Worm (Caenorhabditis elegans) whole organism, early embryonic: ENCODE measurements around the gene rps-22.

ENCODE experiments used
- B0310.2 ChIP-seq: sonication (generic microtip); optimal IDR thresholded peaks from 2 replicates; lab custom pipeline; 2016; ENCODE audit warnings: mild to moderate bottlenecking, missing genetic modification characterization, missing compliant biosample characterization
- F13C5.2 ChIP-seq: sonication (generic microtip); optimal IDR thresholded peaks from 2 replicates; lab custom pipeline; 2017; ENCODE audit warnings: mild to moderate bottlenecking, missing genetic modification characterization, inconsistent platforms, missing compliant biosample characterization
- aly-1 ChIP-seq: sonication (generic microtip); optimal IDR thresholded peaks from 2 replicates; lab custom pipeline; 2016; ENCODE audit warnings: missing genetic modification characterization, missing compliant biosample characterization
- ama-1 ChIP-seq: fragments of 150-350 bp; optimal IDR thresholded peaks from 2 replicates; lab custom pipeline; 2014
- ceh-13 ChIP-seq: fragments of 200-800 bp; sonication (Bioruptor generic); optimal IDR thresholded peaks from 2 replicates; lab custom pipeline; 2018; ENCODE audit warnings: mild to moderate bottlenecking, missing genetic modification characterization, missing compliant biosample characterization
- ceh-36 ChIP-seq: sonication (generic microtip); optimal IDR thresholded peaks from 2 replicates; lab custom pipeline; 2016; ENCODE audit warnings: missing genetic modification characterization, inconsistent platforms, missing compliant biosample characterization
- ets-7 ChIP-seq: sonication (generic microtip); optimal IDR thresholded peaks from 2 replicates; lab custom pipeline; 2016; ENCODE audit warnings: missing genotype, missing genetic modification characterization, missing compliant biosample characterization
- flt-1 ChIP-seq: fragments of 200-800 bp; sonication (Bioruptor generic); IDR thresholded peaks from 2 replicates; pipeline ENCODE4 v1.3.6; 2022; ENCODE audit warnings: missing genetic modification characterization, missing compliant biosample characterization
- hmbx-1 ChIP-seq: sonication (generic microtip); optimal IDR thresholded peaks from 2 replicates; lab custom pipeline; 2016; ENCODE audit warnings: mild to moderate bottlenecking, missing genetic modification characterization, missing compliant biosample characterization
- hmg-4 ChIP-seq: fragments of 200-800 bp; sonication (Bioruptor generic); optimal IDR thresholded peaks from 2 replicates; lab custom pipeline; 2018; ENCODE audit warnings: mild to moderate bottlenecking, missing genetic modification characterization, missing compliant biosample characterization
- hnd-1 ChIP-seq: sonication (generic microtip); optimal IDR thresholded peaks from 2 replicates; lab custom pipeline; 2016; ENCODE audit warnings: missing genetic modification characterization, missing compliant biosample characterization
- pes-1 ChIP-seq: fragments of 200-800 bp; sonication (Bioruptor generic); IDR thresholded peaks from 2 replicates; pipeline ENCODE4 v1.3.6; 2022; ENCODE audit warnings: missing genetic modification reagents, missing genetic modification characterization, missing compliant biosample characterization
- scrt-1 ChIP-seq: fragments of 200-800 bp; sonication (Bioruptor generic); IDR thresholded peaks from 2 replicates; pipeline ENCODE4 v1.3.6; 2022; ENCODE audit warnings: missing genetic modification characterization, missing compliant biosample characterization
- sea-1 ChIP-seq: fragments of 200-800 bp; sonication (Bioruptor generic); conservative IDR thresholded peaks from 2 replicates; pipeline ENCODE4 v1.3.6; 2022; ENCODE audit warnings: missing genetic modification characterization, missing compliant biosample characterization
- tbx-11 ChIP-seq: fragments of 200-800 bp; sonication (Bioruptor generic); IDR thresholded peaks from 2 replicates; pipeline ENCODE4 v1.3.6; 2022; ENCODE audit warnings: missing genetic modification characterization, missing compliant biosample characterization
- tbx-37 ChIP-seq: fragments of 200-800 bp; sonication (Bioruptor generic); conservative IDR thresholded peaks from 2 replicates; pipeline ENCODE4 v1.3.6; 2022; ENCODE audit warnings: missing genetic modification reagents, missing genetic modification characterization, missing compliant biosample characterization
- tra-4 ChIP-seq: sonication (generic microtip); optimal IDR thresholded peaks from 2 replicates; lab custom pipeline; 2017; ENCODE audit warnings: missing genetic modification characterization, missing compliant biosample characterization

The rps-22 gene

DNA sequence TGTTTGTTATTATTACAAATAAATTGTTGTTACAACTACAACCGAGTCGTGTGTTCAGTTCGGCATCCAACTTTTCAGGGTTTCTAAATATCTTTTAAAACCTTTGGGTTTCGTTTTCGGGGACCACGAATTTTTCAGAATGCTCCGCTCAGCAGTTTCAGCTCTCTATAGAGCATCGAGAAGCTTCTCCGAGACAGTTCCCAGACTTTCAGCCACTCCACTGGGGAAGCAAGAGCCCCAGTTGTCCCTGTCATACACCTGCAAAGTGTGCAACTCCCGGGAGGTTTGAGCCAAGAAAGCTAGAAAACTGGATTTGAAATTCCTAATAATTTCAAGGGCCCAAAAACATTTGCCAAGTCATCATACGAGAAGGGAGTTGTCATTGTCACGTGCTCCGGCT, 1.1 kb downstream of the rps-22 start, which contains the start of gene F53A3.7:
F53A3.7 (plus strand) TSS at position 139 of the 400 bp plus-strand sequence.
- TF ChIP-seq scrt-1 (GFP tag; lab: Robert Waterston, UW) (no peak), F13C5.2 (tag; lab: Kevin White, UChicago) (no peak), ama-1 (peak; percentile 75), B0310.2 (tag; lab: Kevin White, UChicago) (no peak)

ce11 chrIII:1955520-1956095, 5.3 kb downstream of the rps-22 start:
- TF ChIP-seq hnd-1 (tag; lab: Kevin White, UChicago), result no peak
- no peak for TF ChIP-seq flt-1 (GFP tag; lab: Robert Waterston, UW)
- no peak for TF ChIP-seq aly-1
- TF ChIP-seq scrt-1 (GFP tag; lab: Robert Waterston, UW), result no peak

DNA sequence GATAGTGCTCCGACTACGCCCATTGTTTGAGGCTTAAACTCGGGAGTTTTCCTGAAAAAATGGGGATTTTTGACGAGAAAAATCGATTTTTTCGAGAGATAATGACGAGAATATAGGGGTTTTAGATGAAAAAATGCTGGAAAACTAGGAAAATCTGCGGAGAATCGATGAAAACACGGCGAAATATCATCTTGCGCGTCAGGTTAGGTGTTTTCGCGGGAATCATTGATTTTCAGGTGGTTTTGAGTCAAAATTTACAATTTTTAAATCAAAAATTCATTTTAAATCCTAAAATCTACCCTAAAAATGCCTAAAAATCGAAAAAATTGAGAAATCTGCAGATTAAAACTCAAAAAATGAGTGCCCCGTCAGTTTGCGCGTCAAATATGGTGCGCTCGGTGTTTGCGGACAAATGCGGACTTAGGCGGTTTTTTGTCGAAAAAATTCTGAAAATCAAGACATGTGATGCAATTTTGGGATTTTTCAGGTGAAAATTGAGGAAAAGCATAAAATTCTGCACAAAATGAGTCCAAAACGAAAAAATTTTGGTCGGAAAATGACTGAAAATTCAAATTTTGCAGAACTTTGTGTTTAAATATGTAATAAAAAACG, 11.7 kb downstream of the rps-22 start, which contains the start of gene mboa-6:
mboa-6 (minus strand) TSS at position 51 of the 612 bp plus-strand sequence.
- TF ChIP-seq sea-1 (GFP tag; lab: Robert Waterston, UW) (no peak), tbx-37 (GFP tag; lab: Robert Waterston, UW) (no peak), F13C5.2 (tag; lab: Kevin White, UChicago) (peak; percentile 10), aly-1 (no peak), ceh-13 (GFP tag; lab: Kevin White, UChicago) (no peak)

DNA sequence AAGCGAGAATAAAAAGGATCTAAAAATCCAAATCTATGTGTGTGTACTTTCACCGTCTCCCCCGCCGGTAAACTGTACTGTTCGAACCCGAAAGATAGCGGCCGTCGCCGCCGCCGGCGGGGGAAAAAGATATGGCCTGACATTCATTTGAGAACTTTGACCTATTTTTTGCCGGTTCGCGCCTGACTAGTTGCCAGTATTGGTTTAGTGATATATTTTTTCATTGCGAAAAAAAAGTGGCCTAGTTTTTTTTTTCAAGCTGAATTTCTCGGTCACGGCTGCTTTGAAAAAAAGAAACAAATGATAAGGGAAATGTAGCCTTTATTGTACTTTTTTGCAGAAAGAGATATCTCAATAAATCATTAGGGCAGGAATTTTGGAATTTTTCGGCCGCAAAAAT, 12.2 kb downstream of the rps-22 start:
- TF ChIP-seq sea-1 (GFP tag; lab: Robert Waterston, UW) (no peak), tra-4 (tag; lab: Kevin White, UChicago) (no peak), ceh-36 (tag; lab: Kevin White, UChicago) (no peak), tbx-11 (no peak), pes-1 (GFP tag; lab: Robert Waterston, UW) (no peak), B0310.2 (tag; lab: Kevin White, UChicago) (no peak), ceh-13 (GFP tag; lab: Kevin White, UChicago) (no peak), ets-7 (no peak), flt-1 (GFP tag; lab: Robert Waterston, UW) (no peak), hnd-1 (tag; lab: Kevin White, UChicago) (no peak), hmbx-1 (tag; lab: Kevin White, UChicago) (no peak), tbx-37 (GFP tag; lab: Robert Waterston, UW) (no peak), aly-1 (no peak), scrt-1 (GFP tag; lab: Robert Waterston, UW) (no peak), ama-1 (no peak), hmg-4 (GFP tag; lab: Kevin White, UChicago) (no peak), F13C5.2 (tag; lab: Kevin White, UChicago) (no peak)

DNA sequence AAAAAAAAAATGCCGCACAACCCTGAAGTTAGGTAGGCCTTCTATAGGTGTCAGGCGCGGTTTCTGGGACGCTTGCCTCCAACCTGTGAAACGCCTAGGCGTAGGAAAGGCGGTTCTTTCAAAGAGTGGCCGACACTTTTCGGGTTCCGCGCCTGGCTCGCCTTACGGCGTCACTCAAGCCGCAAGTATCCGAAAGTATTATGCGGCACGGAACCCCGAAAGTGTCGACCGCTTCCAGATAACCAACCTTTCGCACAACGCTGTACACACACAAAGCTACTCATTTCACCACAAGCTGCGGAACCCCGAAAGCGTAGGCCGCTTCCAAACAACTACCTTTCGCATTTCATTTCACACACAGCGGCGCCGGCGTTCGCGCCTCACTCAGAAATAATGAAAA, 12.8 kb downstream of the rps-22 start:
- TF ChIP-seq B0310.2 (tag; lab: Kevin White, UChicago) (no peak), F13C5.2 (tag; lab: Kevin White, UChicago) (no peak), hmbx-1 (tag; lab: Kevin White, UChicago) (no peak), aly-1 (no peak), hmg-4 (GFP tag; lab: Kevin White, UChicago) (no peak), ceh-13 (GFP tag; lab: Kevin White, UChicago) (no peak), ama-1 (no peak), tra-4 (tag; lab: Kevin White, UChicago) (no peak)

ce11 chrIII:1969802-1970201, 19.5 kb downstream of the rps-22 start, which contains the start of gene moa-1:
moa-1 (minus strand) TSS chrIII:1969902.
- no peak for TF ChIP-seq hmbx-1 (tag; lab: Kevin White, UChicago)
- no peak for TF ChIP-seq ceh-36 (tag; lab: Kevin White, UChicago)

- TF ChIP-seq ceh-13 (GFP tag; lab: Kevin White, UChicago) (no peak), ama-1 (no peak), aly-1 (no peak), scrt-1 (GFP tag; lab: Robert Waterston, UW) (no peak), hmbx-1 (tag; lab: Kevin White, UChicago) (no peak), flt-1 (GFP tag; lab: Robert Waterston, UW) (no peak), tra-4 (tag; lab: Kevin White, UChicago) (no peak), tbx-11 (no peak), hmg-4 (GFP tag; lab: Kevin White, UChicago) (no peak), ets-7 (no peak), pes-1 (GFP tag; lab: Robert Waterston, UW) (no peak)
These were observed 20.1 kb downstream of the rps-22 start, which contains the start of gene R155.5 for ce11 chrIII:1970433-1970832. R155.5 (minus strand) TSS chrIII:1970533.

ce11 chrIII:1975992-1976391, 25.7 kb downstream of the rps-22 start:
- TF ChIP-seq tbx-37 (GFP tag; lab: Robert Waterston, UW) (no peak), ceh-13 (GFP tag; lab: Kevin White, UChicago) (no peak), hmg-4 (GFP tag; lab: Kevin White, UChicago) (no peak)
